Fruit fly (Drosophila melanogaster): Measurements from ENCODE around the gene CG7131.

DNA sequence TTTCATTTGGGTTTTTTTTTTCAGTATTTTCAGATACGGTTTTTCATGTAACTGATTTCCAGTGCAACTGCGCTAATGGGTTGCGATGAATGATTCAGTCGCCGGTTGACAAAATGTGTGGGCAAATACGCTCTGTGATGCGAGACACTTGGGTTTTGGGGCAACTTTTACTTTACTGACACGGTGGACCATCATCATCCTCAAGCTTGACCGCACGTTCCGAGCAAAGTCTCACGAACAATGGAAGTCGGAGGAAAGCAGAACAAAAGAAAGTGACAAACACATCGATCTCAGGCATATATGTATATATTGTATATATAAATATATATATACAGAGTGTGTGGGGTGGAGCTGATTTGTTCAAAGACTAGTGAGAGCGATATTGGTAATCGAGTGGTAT is 5.9 kb upstream of the CG7131 start:
- no peak for TF ChIP-seq CG8478 (optimal IDR thresholded peaks at IDR 0.05)
- no peak for TF ChIP-seq CTCF (optimal IDR thresholded peaks at IDR 0.05)

Data from S2 (cell line).